Worm (Caenorhabditis elegans) whole organism, L1 larva: ENCODE data around the gene F45G2.8.
A peak's percentile ranks its signal among the peaks of the same experiment; 100 is the strongest.

Experiments
- C04F5.9 ChIP-seq: sonication (generic microtip); optimal IDR thresholded peaks from 2 replicates; lab custom pipeline; 2016; ENCODE audit warnings: missing genetic modification characterization, missing compliant biosample characterization
- C16A3.4 ChIP-seq: fragments of 150-350 bp; optimal IDR thresholded peaks from 2 replicates; lab custom pipeline; 2014; ENCODE audit warnings: missing biosample characterization, missing genetic modification characterization
- C34B4.2 ChIP-seq: sonication (generic microtip); optimal IDR thresholded peaks from 2 replicates; lab custom pipeline; 2017; ENCODE audit warnings: mild to moderate bottlenecking, missing genetic modification characterization, missing compliant biosample characterization
- F16B12.6 ChIP-seq: fragments of 150-350 bp; optimal IDR thresholded peaks from 2 replicates; lab custom pipeline; 2014; ENCODE audit warnings: missing biosample characterization, missing genetic modification characterization
- aha-1 ChIP-seq: fragments of 150-350 bp; optimal IDR thresholded peaks from 2 replicates; lab custom pipeline; 2014; ENCODE audit warnings: missing biosample characterization, missing genetic modification characterization
- aly-2 ChIP-seq: fragments of 150-350 bp; optimal IDR thresholded peaks from 2 replicates; lab custom pipeline; 2014; ENCODE audit warnings: missing biosample characterization, missing genetic modification characterization
- blmp-1 ChIP-seq: fragments of 150-350 bp; optimal IDR thresholded peaks from 2 replicates; lab custom pipeline; 2014; ENCODE audit warnings: missing biosample characterization, missing genetic modification characterization
- ceh-63 ChIP-seq: fragments of 200-800 bp; sonication (Bioruptor generic); optimal IDR thresholded peaks from 2 replicates; lab custom pipeline; 2018; ENCODE audit warnings: mild to moderate bottlenecking, missing genetic modification characterization, missing compliant biosample characterization
- ceh-8 ChIP-seq: fragments of 200-800 bp; sonication (Bioruptor generic); optimal IDR thresholded peaks from 2 replicates; lab custom pipeline; 2018; ENCODE audit warnings: mild to moderate bottlenecking, missing genetic modification characterization, moderate library complexity, missing compliant biosample characterization
- ceh-88 ChIP-seq: fragments of 200-800 bp; sonication (Bioruptor generic); IDR thresholded peaks from 2 replicates; pipeline ENCODE4 v1.3.6; 2022; ENCODE audit warnings: missing genetic modification characterization, missing compliant biosample characterization
- ces-1 ChIP-seq: fragments of 150-350 bp; optimal IDR thresholded peaks from 2 replicates; lab custom pipeline; 2014; ENCODE audit warnings: missing biosample characterization, missing genetic modification reagents, missing genetic modification characterization
- dpl-1 ChIP-seq, 3 experiments: fragments of 150-350 bp in 2 of 3; sonication (generic microtip) in 1 of 3; optimal IDR thresholded peaks; 2 replicates each; lab custom pipeline; 2014 to 2017; ENCODE audit warnings: missing biosample characterization in 3 of 3, missing genetic modification characterization in 3 of 3, missing genetic modification reagents in 3 of 3
- egl-13 ChIP-seq: sonication (generic microtip); optimal IDR thresholded peaks from 2 replicates; lab custom pipeline; 2016; ENCODE audit warnings: missing genotype, missing genetic modification reagents, missing genetic modification characterization, missing compliant biosample characterization
- egl-27 ChIP-seq, 2 experiments: fragments of 150-350 bp in 1 of 2; sonication (generic microtip); optimal IDR thresholded peaks; 3 replicates each; lab custom pipeline; 2017 to 2018; ENCODE audit warnings: missing biosample characterization in 2 of 2, missing genetic modification characterization in 2 of 2, missing genetic modification reagents in 2 of 2
- elt-2 ChIP-seq: sonication (generic microtip); optimal IDR thresholded peaks from 2 replicates; lab custom pipeline; 2016; ENCODE audit warnings: missing genetic modification characterization, mild to moderate bottlenecking, inconsistent platforms, missing compliant biosample characterization, missing genetic modification reagents
- elt-3 ChIP-seq, 6 experiments: fragments of 150-350 bp in 1 of 6; sonication (generic microtip); optimal IDR thresholded peaks; 2 replicates each; lab custom pipeline; 2017 to 2018; ENCODE audit warnings: missing biosample characterization in 6 of 6, missing genetic modification characterization in 6 of 6, inconsistent platforms in 1 of 6
- fkh-4 ChIP-seq: sonication (generic microtip); optimal IDR thresholded peaks from 2 replicates; lab custom pipeline; 2016; ENCODE audit warnings: missing compliant biosample characterization, missing genetic modification characterization, borderline replicate concordance
- fkh-8 ChIP-seq: sonication (generic microtip); optimal IDR thresholded peaks from 2 replicates; lab custom pipeline; 2016; ENCODE audit warnings: mild to moderate bottlenecking, missing genetic modification characterization, missing compliant biosample characterization
- grh-1 ChIP-seq: fragments of 200-800 bp; sonication (Bioruptor generic); IDR thresholded peaks from 2 replicates; pipeline ENCODE4 v1.3.6; 2022; ENCODE audit warnings: missing genetic modification reagents, missing genetic modification characterization, missing compliant biosample characterization
- hlh-17 ChIP-seq: fragments of 200-800 bp; sonication (Bioruptor generic); optimal IDR thresholded peaks from 2 replicates; lab custom pipeline; 2018; ENCODE audit warnings: missing genetic modification characterization, mild to moderate bottlenecking, missing compliant biosample characterization, moderate library complexity, borderline replicate concordance
- jun-1 ChIP-seq: fragments of 150-350 bp; optimal IDR thresholded peaks from 2 replicates; lab custom pipeline; 2014; ENCODE audit warnings: missing biosample characterization, missing genetic modification reagents, missing genetic modification characterization
- lin-13 ChIP-seq: fragments of 150-350 bp; optimal IDR thresholded peaks from 2 replicates; lab custom pipeline; 2014; ENCODE audit warnings: missing biosample characterization, missing genetic modification reagents, missing genetic modification characterization
- lin-35 ChIP-seq, 2 experiments: fragments of 150-350 bp; optimal IDR thresholded peaks; 2 replicates each; lab custom pipeline; 2014; ENCODE audit warnings: missing biosample characterization in 2 of 2, missing genetic modification characterization in 2 of 2, missing genetic modification reagents in 2 of 2
- lir-3 ChIP-seq: sonication (generic microtip); optimal IDR thresholded peaks from 2 replicates; lab custom pipeline; 2016; ENCODE audit warnings: mild to moderate bottlenecking, missing genetic modification characterization, moderate library complexity, missing compliant biosample characterization; ENCODE audit not compliant: poor library complexity
- lsy-2 ChIP-seq, 2 experiments: fragments of 150-350 bp; optimal IDR thresholded peaks; 2 replicates each; lab custom pipeline; 2014; ENCODE audit warnings: missing biosample characterization in 2 of 2, missing genetic modification characterization in 2 of 2
- mab-9 ChIP-seq: fragments of 200-800 bp; sonication (Bioruptor generic); IDR thresholded peaks from 2 replicates; pipeline ENCODE4 v1.3.6; 2022; ENCODE audit warnings: missing genetic modification reagents, missing genetic modification characterization, missing compliant biosample characterization
- mdl-1 ChIP-seq, 2 experiments: fragments of 150-350 bp; optimal IDR thresholded peaks; 2 replicates each; lab custom pipeline; 2014 to 2017; ENCODE audit warnings: missing biosample characterization in 2 of 2, missing genetic modification characterization in 2 of 2, inconsistent platforms in 1 of 2
- nhr-11 ChIP-seq: fragments of 150-350 bp; optimal IDR thresholded peaks from 2 replicates; lab custom pipeline; 2014; ENCODE audit warnings: missing biosample characterization, missing genetic modification characterization
- nhr-19 ChIP-seq: fragments of 200-800 bp; sonication (Bioruptor generic); conservative IDR thresholded peaks from 2 replicates; pipeline ENCODE4 v1.3.6; 2022; ENCODE audit warnings: missing genetic modification characterization, missing compliant biosample characterization
- nhr-237 ChIP-seq: fragments of 150-350 bp; optimal IDR thresholded peaks from 2 replicates; lab custom pipeline; 2014; ENCODE audit warnings: missing biosample characterization, missing genetic modification characterization
- nhr-28 ChIP-seq: fragments of 150-350 bp; optimal IDR thresholded peaks from 2 replicates; lab custom pipeline; 2014; ENCODE audit warnings: missing biosample characterization, missing genetic modification characterization
- nhr-47 ChIP-seq: sonication (generic microtip); optimal IDR thresholded peaks from 2 replicates; lab custom pipeline; 2016; ENCODE audit warnings: mild to moderate bottlenecking, missing genetic modification characterization, moderate library complexity, missing compliant biosample characterization
- nhr-71 ChIP-seq: sonication (generic microtip); optimal IDR thresholded peaks from 2 replicates; lab custom pipeline; 2016; ENCODE audit warnings: mild to moderate bottlenecking, missing genetic modification characterization, moderate library complexity, missing compliant biosample characterization
- nhr-76 ChIP-seq: sonication (generic microtip); optimal IDR thresholded peaks from 2 replicates; lab custom pipeline; 2017; ENCODE audit warnings: missing biosample characterization, missing genetic modification characterization
- nhr-84 ChIP-seq: sonication (generic microtip); optimal IDR thresholded peaks from 2 replicates; lab custom pipeline; 2017; ENCODE audit warnings: missing biosample characterization, missing genetic modification characterization
- nhr-85 ChIP-seq: sonication (generic microtip); peaks from one replicate; lab custom pipeline; 2016; ENCODE audit warnings: missing genetic modification characterization, inconsistent platforms, missing compliant biosample characterization
- nhr-90 ChIP-seq: sonication (generic microtip); optimal IDR thresholded peaks from 2 replicates; lab custom pipeline; 2016; ENCODE audit warnings: mild to moderate bottlenecking, missing genetic modification characterization, missing compliant biosample characterization; ENCODE audit not compliant: poor library complexity
- pag-3 ChIP-seq: sonication (generic microtip); optimal IDR thresholded peaks from 2 replicates; lab custom pipeline; 2017; ENCODE audit warnings: missing genetic modification characterization, mild to moderate bottlenecking, missing compliant biosample characterization, antibody characterized with exemption, borderline replicate concordance; ENCODE audit not compliant: insufficient read depth
- pax-3 ChIP-seq: fragments of 200-800 bp; sonication (Bioruptor generic); optimal IDR thresholded peaks from 2 replicates; lab custom pipeline; 2018; ENCODE audit warnings: mild to moderate bottlenecking, missing genetic modification characterization, moderate library complexity, missing compliant biosample characterization
- skn-1 ChIP-seq: fragments of 150-350 bp; optimal IDR thresholded peaks from 2 replicates; lab custom pipeline; 2014; ENCODE audit warnings: missing biosample characterization, missing genetic modification characterization
- snu-23 ChIP-seq: sonication (generic microtip); optimal IDR thresholded peaks from 2 replicates; lab custom pipeline; 2016; ENCODE audit warnings: missing genetic modification characterization, missing compliant biosample characterization
- sptf-1 ChIP-seq: fragments of 150-350 bp; optimal IDR thresholded peaks from 2 replicates; lab custom pipeline; 2014; ENCODE audit warnings: missing biosample characterization, missing genetic modification characterization
- sup-37 ChIP-seq: fragments of 200-800 bp; sonication (Bioruptor generic); optimal IDR thresholded peaks from 2 replicates; lab custom pipeline; 2018; ENCODE audit warnings: mild to moderate bottlenecking, missing genetic modification characterization, missing compliant biosample characterization
- tbx-2 ChIP-seq: sonication (generic microtip); optimal IDR thresholded peaks from 2 replicates; lab custom pipeline; 2016; ENCODE audit warnings: missing genetic modification characterization, missing compliant biosample characterization
- unc-130 ChIP-seq: fragments of 150-350 bp; optimal IDR thresholded peaks from 2 replicates; lab custom pipeline; 2017; ENCODE audit warnings: missing biosample characterization, missing genetic modification characterization, inconsistent platforms
- unc-30 ChIP-seq: sonication (generic microtip); optimal IDR thresholded peaks from 2 replicates; lab custom pipeline; 2017; ENCODE audit warnings: missing biosample characterization, missing genetic modification characterization
- unc-62 ChIP-seq: fragments of 150-350 bp; optimal IDR thresholded peaks from 2 replicates; lab custom pipeline; 2014; ENCODE audit warnings: missing biosample characterization, missing genetic modification reagents, missing genetic modification characterization
- zag-1 ChIP-seq: fragments of 150-350 bp; optimal IDR thresholded peaks from 2 replicates; lab custom pipeline; 2014; ENCODE audit warnings: missing biosample characterization, missing genetic modification characterization

Gene F45G2.8

DNA sequence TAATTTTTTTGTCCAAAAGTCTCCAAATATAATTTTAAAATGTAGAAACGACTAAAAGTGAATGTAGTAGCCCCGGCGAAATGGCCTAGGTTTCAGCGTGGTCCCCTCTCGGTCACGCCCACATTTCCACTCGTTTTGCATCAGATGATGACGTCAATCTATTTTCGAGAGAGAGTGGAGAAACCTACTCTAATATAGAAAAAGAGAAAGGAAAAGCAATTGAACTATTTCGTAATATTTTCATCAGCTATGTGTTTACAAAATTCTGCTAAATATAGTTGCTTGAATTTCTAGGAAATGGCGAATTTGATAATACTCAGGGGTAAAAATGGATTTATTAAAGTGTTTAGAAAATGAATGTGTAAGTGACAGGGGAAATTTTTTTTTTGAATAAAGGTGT lies 20.3 kb upstream of the F45G2.8 start (continued):
- TF ChIP-seq nhr-237, result peak; percentile 22
- TF ChIP-seq lsy-2 (tag; optimal IDR thresholded peaks at IDR 0.05; lab: Kevin White, UChicago), result peak; percentile 51 to 71
- peak; percentile 51 for TF ChIP-seq egl-13
- no peak for TF ChIP-seq mdl-1 (tag; optimal IDR thresholded peaks at IDR 0.05; lab: Kevin White, UChicago)
- peak; percentile 35 for TF ChIP-seq lin-13 (GFP tag; lab: Kevin White, UChicago)
- TF ChIP-seq ceh-88 (GFP tag; lab: Robert Waterston, UW), result no peak
- TF ChIP-seq lin-35 (GFP tag; optimal IDR thresholded peaks at IDR 0.05; lab: Kevin White, UChicago), result peak in 1 of 2 experiments; percentile 48
- no peak for TF ChIP-seq elt-2 (tag; lab: Kevin White, UChicago)
- no peak for TF ChIP-seq nhr-19 (GFP tag; lab: Robert Waterston, UW)
- TF ChIP-seq nhr-71, result peak; percentile 73
- no peak for TF ChIP-seq egl-27 (tag; optimal IDR thresholded peaks at IDR 0.05; lab: Kevin White, UChicago)
- TF ChIP-seq nhr-47 (tag; lab: Kevin White, UChicago), result peak; percentile 51
- TF ChIP-seq aha-1 (tag; lab: Kevin White, UChicago), result no peak
- TF ChIP-seq blmp-1 (tag; lab: Kevin White, UChicago), result peak; percentile 10
- no peak for TF ChIP-seq nhr-76 (tag; lab: Kevin White, UChicago)
- TF ChIP-seq tbx-2 (tag; lab: Kevin White, UChicago), result no peak
- no peak for TF ChIP-seq hlh-17
- TF ChIP-seq ces-1, result no peak

ce11 chrIII:13455207-13455606 lies 19.7 kb upstream of the F45G2.8 start, which contains the start of gene cua-1:
Gene cua-1, minus strand, starts transcription at chrIII:13455307.
- TF ChIP-seq sup-37 (GFP tag; lab: Kevin White, UChicago) (no peak), lin-35 (GFP tag; optimal IDR thresholded peaks at IDR 0.05; lab: Kevin White, UChicago) (no peak)

- TF ChIP-seq pag-3 (tag; lab: Kevin White, UChicago), result no peak
- no peak for TF ChIP-seq egl-27 (tag; optimal IDR thresholded peaks at IDR 0.05; lab: Kevin White, UChicago)
- TF ChIP-seq nhr-47 (tag; lab: Kevin White, UChicago), result no peak
- no peak for TF ChIP-seq skn-1
- TF ChIP-seq lsy-2 (tag; optimal IDR thresholded peaks at IDR 0.05; lab: Kevin White, UChicago), result no peak
- no peak for TF ChIP-seq aly-2 (tag; lab: Kevin White, UChicago)
- TF ChIP-seq F16B12.6, result no peak
- TF ChIP-seq ces-1, result no peak
- TF ChIP-seq unc-62, result no peak
- no peak for TF ChIP-seq elt-3 (tag; optimal IDR thresholded peaks at IDR 0.05; lab: Kevin White, UChicago)
- no peak for TF ChIP-seq C34B4.2 (tag; lab: Kevin White, UChicago)
- TF ChIP-seq nhr-85, result no peak
- no peak for TF ChIP-seq snu-23 (GFP tag; lab: Kevin White, UChicago)
- TF ChIP-seq mab-9, result no peak
- TF ChIP-seq ceh-63, result no peak
- no peak for TF ChIP-seq pax-3 (tag; lab: Kevin White, UChicago)
- no peak for TF ChIP-seq unc-30 (tag; lab: Kevin White, UChicago)
- no peak for TF ChIP-seq dpl-1 (GFP tag; optimal IDR thresholded peaks at IDR 0.05; lab: Kevin White, UChicago)
Observed at ce11 chrIII:13452824-13453223, 17.4 kb upstream of the F45G2.8 start.

ce11 chrIII:13439415-13439814 lies 3.9 kb upstream of the F45G2.8 start, which contains the start of gene ciao-2B:
Gene ciao-2B, minus strand, starts transcription at chrIII:13439544.
- TF ChIP-seq ceh-8 (GFP tag; lab: Kevin White, UChicago), result no peak
- TF ChIP-seq C04F5.9 (tag; lab: Kevin White, UChicago), result no peak
- no peak for TF ChIP-seq grh-1 (GFP tag; lab: Robert Waterston, UW)
- no peak for TF ChIP-seq nhr-84
- TF ChIP-seq nhr-28, result no peak
- TF ChIP-seq nhr-11 (tag; lab: Kevin White, UChicago), result no peak
- no peak for TF ChIP-seq fkh-8
- peak; percentile 62 for TF ChIP-seq nhr-90 (tag; lab: Kevin White, UChicago)
- no peak for TF ChIP-seq blmp-1 (tag; lab: Kevin White, UChicago)
- no peak for TF ChIP-seq sptf-1 (tag; lab: Kevin White, UChicago)
- TF ChIP-seq jun-1 (tag; lab: Kevin White, UChicago), result no peak
- no peak for TF ChIP-seq unc-130 (tag; lab: Kevin White, UChicago)
- TF ChIP-seq pax-3 (tag; lab: Kevin White, UChicago), result no peak
- no peak for TF ChIP-seq hlh-17
- TF ChIP-seq fkh-4 (tag; lab: Kevin White, UChicago), result peak; percentile 5
- peak; percentile 76 for TF ChIP-seq lir-3 (tag; lab: Kevin White, UChicago)
- TF ChIP-seq C16A3.4, result no peak
- no peak for TF ChIP-seq F16B12.6
- no peak for TF ChIP-seq zag-1 (tag; lab: Kevin White, UChicago)
